Fruit fly (Drosophila melanogaster) whole organism, embryonic: ENCODE results near the gene Psn.

Source experiments
- Blimp-1 ChIP-seq: fragments of 200-800 bp; sonication (Bioruptor generic); optimal IDR thresholded peaks from 3 replicates; lab custom pipeline; 2018; ENCODE audit warnings: missing biosample characterization, missing genetic modification characterization, mild to moderate bottlenecking, moderate library complexity, missing genetic modification reagents
- CG10321 ChIP-seq: fragments of 200-800 bp; sonication (Bioruptor generic); IDR thresholded peaks from 2 replicates; pipeline ENCODE4 v1.3.6; 2022; ENCODE audit warnings: missing biosample characterization, missing genetic modification characterization
- CG10543 ChIP-seq: fragments of 200-800 bp; sonication (Bioruptor generic); optimal IDR thresholded peaks from 3 replicates; lab custom pipeline; 2017; ENCODE audit warnings: missing biosample characterization, mild to moderate bottlenecking, missing genetic modification characterization, moderate library complexity
- CG10654 ChIP-seq: fragments of 200-800 bp; sonication (Bioruptor generic); optimal IDR thresholded peaks from 2 replicates; lab custom pipeline; 2016; ENCODE audit warnings: missing biosample characterization, missing genetic modification characterization
- CG11560 ChIP-seq: fragments of 200-800 bp; sonication (Bioruptor generic); IDR thresholded peaks from 3 replicates; pipeline ENCODE4 v1.3.6; 2022; ENCODE audit warnings: missing biosample characterization, missing genetic modification characterization
- CG11723 ChIP-seq: fragments of 200-800 bp; sonication (Bioruptor generic); optimal IDR thresholded peaks from 2 replicates; lab custom pipeline; 2017; ENCODE audit warnings: missing biosample characterization, mild to moderate bottlenecking, missing genetic modification characterization
- CG13424 ChIP-seq: fragments of 200-800 bp; sonication (Bioruptor generic); optimal IDR thresholded peaks from 2 replicates; lab custom pipeline; 2019; ENCODE audit warnings: missing biosample characterization, mild to moderate bottlenecking, missing genetic modification characterization, moderate library complexity
- CG1603 ChIP-seq: fragments of 200-800 bp; sonication (Bioruptor generic); optimal IDR thresholded peaks from 2 replicates; lab custom pipeline; 2019; ENCODE audit warnings: missing biosample characterization, mild to moderate bottlenecking, missing genetic modification characterization, moderate library complexity
- CG16815 ChIP-seq: fragments of 200-800 bp; sonication (Bioruptor generic); optimal IDR thresholded peaks from 3 replicates; lab custom pipeline; 2017; ENCODE audit warnings: missing biosample characterization, mild to moderate bottlenecking, missing genetic modification characterization
- CG17328 ChIP-seq: fragments of 200-800 bp; sonication (Bioruptor generic); IDR thresholded peaks from 2 replicates; pipeline ENCODE4 v1.3.6; 2022; ENCODE audit warnings: missing biosample characterization, missing genetic modification characterization
- CG17568 ChIP-seq: fragments of 200-800 bp; sonication (Bioruptor generic); optimal IDR thresholded peaks from 2 replicates; lab custom pipeline; 2018; ENCODE audit warnings: missing biosample characterization, mild to moderate bottlenecking, missing genetic modification characterization, moderate library complexity
- CG1832 ChIP-seq: fragments of 200-800 bp; sonication (Bioruptor generic); optimal IDR thresholded peaks from 2 replicates; lab custom pipeline; 2017; ENCODE audit warnings: missing biosample characterization, mild to moderate bottlenecking, missing genetic modification characterization, inconsistent platforms
- CG2129 ChIP-seq: fragments of 200-800 bp; sonication (Bioruptor generic); IDR thresholded peaks from 2 replicates; pipeline ENCODE4 v1.3.6; 2022; ENCODE audit warnings: missing biosample characterization, missing genetic modification characterization; ENCODE audit not compliant: partially characterized antibody
- CG2712 ChIP-seq: fragments of 200-800 bp; optimal IDR thresholded peaks from 3 replicates; lab custom pipeline; 2019; ENCODE audit warnings: missing biosample characterization, mild to moderate bottlenecking, missing genetic modification characterization, moderate library complexity
- CG3065 ChIP-seq: fragments of 200-800 bp; sonication (Bioruptor generic); optimal IDR thresholded peaks from 2 replicates; lab custom pipeline; 2016; ENCODE audit warnings: missing biosample characterization, missing genetic modification characterization
- CG31441 ChIP-seq: fragments of 200-800 bp; sonication (Bioruptor generic); IDR thresholded peaks from 2 replicates; pipeline ENCODE4 v1.3.6; 2022; ENCODE audit warnings: missing biosample characterization, missing genetic modification characterization
- CG32772 ChIP-seq: fragments of 200-800 bp; sonication (Bioruptor generic); IDR thresholded peaks from 2 replicates; pipeline ENCODE4 v1.3.6; 2022; ENCODE audit warnings: missing biosample characterization, missing genetic modification characterization
- CG3281 ChIP-seq: fragments of 200-800 bp; sonication (Bioruptor generic); optimal IDR thresholded peaks from 3 replicates; lab custom pipeline; 2017; ENCODE audit warnings: missing biosample characterization, mild to moderate bottlenecking, missing genetic modification characterization
- CG34422 ChIP-seq: fragments of 200-800 bp; sonication (Bioruptor generic); IDR thresholded peaks from 3 replicates; pipeline ENCODE4 v1.3.6; 2022; ENCODE audit warnings: missing biosample characterization, missing genetic modification characterization
- CG6791 ChIP-seq: fragments of 200-800 bp; sonication (Bioruptor generic); IDR thresholded peaks from 3 replicates; pipeline ENCODE4 v1.3.6; 2022; ENCODE audit warnings: missing biosample characterization, missing genetic modification characterization; ENCODE audit not compliant: partially characterized antibody
- Camta ChIP-seq: fragments of 200-800 bp; sonication (Bioruptor generic); optimal IDR thresholded peaks from 2 replicates; lab custom pipeline; 2016; ENCODE audit warnings: missing biosample characterization, missing genetic modification characterization
- Doc3 ChIP-seq: fragments of 200-800 bp; sonication (Bioruptor generic); IDR thresholded peaks from 3 replicates; pipeline ENCODE4 v1.3.6; 2022; ENCODE audit warnings: missing biosample characterization, missing genetic modification characterization; ENCODE audit not compliant: partially characterized antibody
- GATAe ChIP-seq: fragments of 200-800 bp; sonication (Bioruptor generic); conservative IDR thresholded peaks from 2 replicates; pipeline ENCODE4 v1.3.6; 2022; ENCODE audit warnings: missing biosample characterization, missing genetic modification characterization
- Lhr ChIP-seq: fragments of 200-800 bp; sonication (Bioruptor generic); optimal IDR thresholded peaks from 3 replicates; lab custom pipeline; 2017; ENCODE audit warnings: mild to moderate bottlenecking, missing biosample characterization, missing genetic modification reagents, missing genetic modification characterization
- Lim3 ChIP-seq: fragments of 200-800 bp; sonication (Bioruptor generic); IDR thresholded peaks from 2 replicates; pipeline ENCODE4 v1.3.6; 2022; ENCODE audit warnings: missing biosample characterization, missing genetic modification characterization
- MESR4 ChIP-seq: fragments of 200-800 bp; sonication (Bioruptor generic); optimal IDR thresholded peaks from 2 replicates; lab custom pipeline; 2018; ENCODE audit warnings: missing biosample characterization, mild to moderate bottlenecking, missing genetic modification characterization, moderate library complexity
- MTF-1 ChIP-seq: fragments of 200-800 bp; sonication (Bioruptor generic); optimal IDR thresholded peaks from 2 replicates; lab custom pipeline; 2018; ENCODE audit warnings: missing biosample characterization, mild to moderate bottlenecking, missing genetic modification characterization, borderline replicate concordance
- NC2β ChIP-seq: fragments of 200-800 bp; sonication (Bioruptor generic); optimal IDR thresholded peaks from 2 replicates; lab custom pipeline; 2016; ENCODE audit warnings: missing biosample characterization, missing genetic modification characterization
- NK7.1 ChIP-seq: fragments of 200-800 bp; sonication (Bioruptor generic); optimal IDR thresholded peaks from 3 replicates; lab custom pipeline; 2016; ENCODE audit warnings: missing biosample characterization, missing genetic modification characterization
- NfI ChIP-seq: fragments of 200-800 bp; sonication (Bioruptor generic); optimal IDR thresholded peaks from 3 replicates; lab custom pipeline; 2018; ENCODE audit warnings: missing biosample characterization, mild to moderate bottlenecking, missing genetic modification characterization, moderate library complexity
- PHDP ChIP-seq: fragments of 200-800 bp; sonication (Bioruptor generic); optimal IDR thresholded peaks from 3 replicates; lab custom pipeline; 2018; ENCODE audit warnings: missing biosample characterization, mild to moderate bottlenecking, missing genetic modification characterization, moderate library complexity
- Rx ChIP-seq: fragments of 200-800 bp; sonication (Bioruptor generic); IDR thresholded peaks from 2 replicates; pipeline ENCODE4 v1.3.6; 2022; ENCODE audit warnings: missing biosample characterization, missing genetic modification characterization
- Sin3A ChIP-seq: fragments of >200 bp; optimal IDR thresholded peaks from 2 replicates; lab custom pipeline; 2018
- Spps ChIP-seq: fragments of 200-800 bp; sonication (Bioruptor generic); optimal IDR thresholded peaks from 2 replicates; lab custom pipeline; 2018; ENCODE audit warnings: missing biosample characterization, mild to moderate bottlenecking, missing genetic modification characterization
- Usf ChIP-seq: fragments of 200-800 bp; sonication (Bioruptor generic); optimal IDR thresholded peaks from 2 replicates; lab custom pipeline; 2017; ENCODE audit warnings: missing genotype, missing biosample characterization, missing genetic modification characterization
- Vsx1 ChIP-seq: fragments of 200-800 bp; sonication (Bioruptor generic); optimal IDR thresholded peaks from 2 replicates; lab custom pipeline; 2017; ENCODE audit warnings: missing biosample characterization, mild to moderate bottlenecking, missing genetic modification characterization, missing genetic modification reagents
- ap ChIP-seq: fragments of 200-800 bp; sonication (Bioruptor generic); IDR thresholded peaks from 2 replicates; pipeline ENCODE4 v1.3.6; 2022; ENCODE audit warnings: missing biosample characterization, missing genetic modification characterization
- ash1 ChIP-seq: fragments of 200-800 bp; sonication (Bioruptor generic); optimal IDR thresholded peaks from 2 replicates; lab custom pipeline; 2018; ENCODE audit warnings: missing biosample characterization, mild to moderate bottlenecking, missing genetic modification characterization
- chif ChIP-seq, 2 experiments: fragments of 200-800 bp; sonication (Bioruptor generic); optimal IDR thresholded peaks; 3 replicates each; lab custom pipeline; 2016; ENCODE audit warnings: missing biosample characterization in 2 of 2, missing genetic modification characterization in 2 of 2
- en ChIP-seq: fragments of 200-800 bp; sonication (Bioruptor generic); optimal IDR thresholded peaks from 2 replicates; lab custom pipeline; 2016; ENCODE audit warnings: missing biosample characterization, missing genetic modification characterization
- fd3F ChIP-seq: fragments of 200-800 bp; sonication (Bioruptor generic); optimal IDR thresholded peaks from 2 replicates; lab custom pipeline; 2018; ENCODE audit warnings: missing biosample characterization, mild to moderate bottlenecking, missing genetic modification characterization, moderate library complexity
- ftz-f1 ChIP-seq: fragments of 200-800 bp; sonication (Bioruptor generic); optimal IDR thresholded peaks from 2 replicates; lab custom pipeline; 2016; ENCODE audit warnings: missing biosample characterization, missing genetic modification characterization
- jumu ChIP-seq: fragments of 200-800 bp; sonication (Bioruptor generic); optimal IDR thresholded peaks from 3 replicates; lab custom pipeline; 2016; ENCODE audit warnings: missing biosample characterization, missing genetic modification characterization
- lov ChIP-seq, 2 experiments: fragments of 200-800 bp in 1 of 2; fragments of >200 bp in 1 of 2; sonication (Bioruptor generic) in 1 of 2; IDR thresholded peaks in 1 of 2; optimal IDR thresholded peaks in 1 of 2; 2 replicates in 1 of 2; 3 replicates in 1 of 2; pipeline versions ENCODE4 v1.3.6 to Lab custom; 2017 to 2022; ENCODE audit warnings: missing biosample characterization in 1 of 2, missing genetic modification characterization in 1 of 2
- sc ChIP-seq, 3 experiments: fragments of >200 bp in 2 of 3; fragments of 200-800 bp in 1 of 3; sonication (Bioruptor generic) in 1 of 3; optimal IDR thresholded peaks; 2 replicates in 2 of 3; 3 replicates in 1 of 3; lab custom pipeline; 2017; ENCODE audit warnings: mild to moderate bottlenecking in 1 of 3, missing biosample characterization in 1 of 3, missing genetic modification characterization in 1 of 3, missing genetic modification reagents in 1 of 3
- schlank ChIP-seq: fragments of 200-800 bp; sonication (Bioruptor generic); optimal IDR thresholded peaks from 2 replicates; lab custom pipeline; 2018; ENCODE audit warnings: missing biosample characterization, mild to moderate bottlenecking, missing genetic modification characterization
- sug ChIP-seq: fragments of 200-800 bp; optimal IDR thresholded peaks from 2 replicates; lab custom pipeline; 2019; ENCODE audit warnings: missing biosample characterization, mild to moderate bottlenecking, missing genetic modification characterization, moderate library complexity
- tgo ChIP-seq: fragments of 200-800 bp; sonication (Bioruptor generic); IDR thresholded peaks from 3 replicates; pipeline ENCODE4 v1.3.6; 2022; ENCODE audit warnings: missing biosample characterization, missing genetic modification characterization
- toy ChIP-seq: fragments of 200-800 bp; sonication (Bioruptor generic); IDR thresholded peaks from 2 replicates; pipeline ENCODE4 v1.3.6; 2022; ENCODE audit warnings: missing biosample characterization, missing genetic modification characterization
- z ChIP-seq: fragments of 200-800 bp; sonication (Bioruptor generic); IDR thresholded peaks from 3 replicates; pipeline ENCODE4 v1.3.6; 2022; ENCODE audit warnings: missing biosample characterization, missing genetic modification characterization

Psn gene

dm6 chr3L:20447337-20447736 lies 15.1 kb downstream of the Psn start (continued):
- TF ChIP-seq Lim3, result no peak
- no peak for TF ChIP-seq Vsx1 (GFP tag; lab: Kevin White, UChicago)
- TF ChIP-seq fd3F (GFP tag; lab: Kevin White, UChicago), result no peak
- TF ChIP-seq toy (GFP tag; lab: Robert Waterston, UW), result 0 out of 2 replicates have a peak, but pooled peaks have one; percentile 6
- no peak for TF ChIP-seq CG3065 (GFP tag; lab: Kevin White, UChicago)
- no peak for TF ChIP-seq sug
- TF ChIP-seq GATAe (GFP tag; lab: Robert Waterston, UW), result no peak
- no peak for TF ChIP-seq CG10543 (GFP tag; lab: Kevin White, UChicago)
- TF ChIP-seq sc (optimal IDR thresholded peaks at IDR 0.05; lab: Kevin White, UChicago), result no peak
- TF ChIP-seq sc (GFP tag; optimal IDR thresholded peaks at IDR 0.05; lab: Kevin White, UChicago), result no peak
- no peak for TF ChIP-seq Sin3A (lab: Kevin White, UChicago)
- TF ChIP-seq CG32772, result 0 out of 2 replicates have a peak, but pooled peaks have one; percentile 22
- TF ChIP-seq CG3281 (GFP tag; lab: Kevin White, UChicago), result no peak
- peak; percentile 50 for TF ChIP-seq CG2712 (tag; lab: Kevin White, UChicago)
- peak; percentile 61 for TF ChIP-seq CG1603 (tag; lab: Kevin White, UChicago)
- 0 out of 3 replicates have a peak, but pooled peaks have one; percentile 35 for TF ChIP-seq CG11560 (tag; lab: Robert Waterston, UW)
- TF ChIP-seq Camta (GFP tag; lab: Kevin White, UChicago), result no peak
- no peak for TF ChIP-seq Lhr (GFP tag; lab: Kevin White, UChicago)
- TF ChIP-seq CG6791 (GFP tag; lab: Robert Waterston, UW), result no peak
- TF ChIP-seq CG17568 (GFP tag; lab: Kevin White, UChicago), result no peak
- TF ChIP-seq en (GFP tag; lab: Kevin White, UChicago), result no peak
- no peak for TF ChIP-seq Doc3 (GFP tag; lab: Robert Waterston, UW)
- TF ChIP-seq jumu (GFP tag; lab: Kevin White, UChicago), result no peak
- peak; percentile 50 for TF ChIP-seq CG16815 (GFP tag; lab: Kevin White, UChicago)
- no peak for TF ChIP-seq ash1 (GFP tag; lab: Kevin White, UChicago)
- TF ChIP-seq CG10321 (GFP tag; lab: Robert Waterston, UW), result no peak
- TF ChIP-seq Blimp-1 (GFP tag; lab: Kevin White, UChicago), result peak; percentile 44
- TF ChIP-seq ftz-f1 (GFP tag; lab: Kevin White, UChicago), result no peak
- TF ChIP-seq PHDP (tag; lab: Kevin White, UChicago), result no peak
- TF ChIP-seq z, result no peak
- TF ChIP-seq Spps (tag; lab: Kevin White, UChicago), result peak; percentile 34
- TF ChIP-seq MTF-1 (GFP tag; lab: Kevin White, UChicago), result no peak
- no peak for TF ChIP-seq lov (optimal IDR thresholded peaks at IDR 0.05; lab: Kevin White, UChicago)
- 0 out of 3 replicates have a peak, but pooled peaks have one; percentile 8 for TF ChIP-seq lov (GFP tag; IDR thresholded peaks at IDR 0.05; lab: Robert Waterston, UW)
- peak; percentile 30; the same call in 1 of the 3 replicates for TF ChIP-seq tgo (GFP tag; lab: Robert Waterston, UW)
- TF ChIP-seq NK7.1 (GFP tag; lab: Kevin White, UChicago), result no peak
- no peak for TF ChIP-seq CG34422
- TF ChIP-seq Usf (GFP tag; lab: Kevin White, UChicago), result no peak
- no peak for TF ChIP-seq ap (GFP tag; lab: Robert Waterston, UW)
- TF ChIP-seq schlank (tag; lab: Kevin White, UChicago), result no peak
- no peak for TF ChIP-seq CG1832 (GFP tag; lab: Kevin White, UChicago)
- no peak for TF ChIP-seq NfI (GFP tag; lab: Kevin White, UChicago)
- TF ChIP-seq Rx, result no peak
- TF ChIP-seq CG11723 (GFP tag; lab: Kevin White, UChicago), result no peak
- TF ChIP-seq NC2β (GFP tag; lab: Kevin White, UChicago), result no peak
- TF ChIP-seq CG10654 (GFP tag; lab: Kevin White, UChicago), result no peak
- no peak for TF ChIP-seq MESR4 (GFP tag; lab: Kevin White, UChicago)
- no peak for TF ChIP-seq CG13424 (tag; lab: Kevin White, UChicago)
- no peak for TF ChIP-seq CG2129 (GFP tag; lab: Robert Waterston, UW)
- TF ChIP-seq CG17328 (GFP tag; lab: Robert Waterston, UW), result no peak
- TF ChIP-seq CG31441, result no peak
- peak in 1 of 2 experiments; percentile 64 for TF ChIP-seq chif (GFP tag; optimal IDR thresholded peaks at IDR 0.05; lab: Kevin White, UChicago)
